Fruit fly (Drosophila melanogaster) whole organism, embryonic: Measurements from ENCODE around the gene Pph13.
A peak's percentile ranks its signal among the peaks of the same experiment; 100 is the strongest.

Experiments
- Abd-B ChIP-seq: fragments of 200-800 bp; sonication (Bioruptor generic); optimal IDR thresholded peaks from 2 replicates; lab custom pipeline; 2018; ENCODE audit warnings: missing biosample characterization, mild to moderate bottlenecking, missing genetic modification characterization, moderate library complexity
- CG10543 ChIP-seq: fragments of 200-800 bp; sonication (Bioruptor generic); optimal IDR thresholded peaks from 3 replicates; lab custom pipeline; 2017; ENCODE audit warnings: missing biosample characterization, mild to moderate bottlenecking, missing genetic modification characterization, moderate library complexity
- CG11504 ChIP-seq: fragments of 200-800 bp; sonication (Bioruptor generic); optimal IDR thresholded peaks from 3 replicates; lab custom pipeline; 2019; ENCODE audit warnings: missing biosample characterization, mild to moderate bottlenecking, missing genetic modification characterization, moderate library complexity
- CG12071 ChIP-seq: fragments of 200-800 bp; sonication (Bioruptor generic); optimal IDR thresholded peaks from 3 replicates; lab custom pipeline; 2018; ENCODE audit warnings: missing biosample characterization, mild to moderate bottlenecking, missing genetic modification characterization
- CG12299 ChIP-seq: fragments of 200-800 bp; sonication (Bioruptor generic); optimal IDR thresholded peaks from 2 replicates; lab custom pipeline; 2018; ENCODE audit warnings: missing biosample characterization, mild to moderate bottlenecking, missing genetic modification characterization
- CG1602 ChIP-seq: fragments of 200-800 bp; sonication (Bioruptor generic); optimal IDR thresholded peaks from 3 replicates; lab custom pipeline; 2016; ENCODE audit warnings: missing biosample characterization, missing genetic modification characterization
- CG18599 ChIP-seq: fragments of 200-800 bp; sonication (Bioruptor generic); optimal IDR thresholded peaks from 3 replicates; lab custom pipeline; 2017; ENCODE audit warnings: missing biosample characterization, missing genetic modification characterization, mild to moderate bottlenecking, moderate library complexity, missing genetic modification reagents
- CG18764 ChIP-seq: fragments of 200-800 bp; sonication (Bioruptor generic); optimal IDR thresholded peaks from 3 replicates; lab custom pipeline; 2016; ENCODE audit warnings: missing biosample characterization, missing genetic modification characterization
- CG30403 ChIP-seq: fragments of 200-800 bp; sonication (Bioruptor generic); optimal IDR thresholded peaks from 3 replicates; lab custom pipeline; 2016; ENCODE audit warnings: missing biosample characterization, missing genetic modification characterization
- CG3065 ChIP-seq: fragments of 200-800 bp; sonication (Bioruptor generic); optimal IDR thresholded peaks from 2 replicates; lab custom pipeline; 2016; ENCODE audit warnings: missing biosample characterization, missing genetic modification characterization
- CG32532 ChIP-seq: fragments of 200-800 bp; sonication (Bioruptor generic); IDR thresholded peaks from 2 replicates; pipeline ENCODE4 v1.3.6; 2022; ENCODE audit warnings: missing biosample characterization, missing genetic modification characterization
- CG32772 ChIP-seq: fragments of 200-800 bp; sonication (Bioruptor generic); IDR thresholded peaks from 2 replicates; pipeline ENCODE4 v1.3.6; 2022; ENCODE audit warnings: missing biosample characterization, missing genetic modification characterization
- CG4707 ChIP-seq: fragments of 200-800 bp; sonication (Bioruptor generic); optimal IDR thresholded peaks from 2 replicates; lab custom pipeline; 2018; ENCODE audit warnings: missing biosample characterization, mild to moderate bottlenecking, missing genetic modification characterization, moderate library complexity
- CG7745 ChIP-seq: fragments of 200-800 bp; sonication (Bioruptor generic); optimal IDR thresholded peaks from 2 replicates; lab custom pipeline; 2018; ENCODE audit warnings: missing biosample characterization, mild to moderate bottlenecking, missing genetic modification characterization, moderate library complexity
- CG7786 ChIP-seq: fragments of 200-800 bp; sonication (Bioruptor generic); optimal IDR thresholded peaks from 2 replicates; lab custom pipeline; 2016; ENCODE audit warnings: missing biosample characterization, missing genetic modification characterization
- CG8478 ChIP-seq: fragments of >200 bp; optimal IDR thresholded peaks from 2 replicates; lab custom pipeline; 2018
- CG8944 ChIP-seq: fragments of 200-800 bp; sonication (Bioruptor generic); optimal IDR thresholded peaks from 3 replicates; lab custom pipeline; 2016; ENCODE audit warnings: missing biosample characterization, missing genetic modification characterization
- CG9437 ChIP-seq: fragments of 200-800 bp; sonication (Bioruptor generic); optimal IDR thresholded peaks from 2 replicates; lab custom pipeline; 2018; ENCODE audit warnings: missing biosample characterization, mild to moderate bottlenecking, missing genetic modification characterization
- CTCF ChIP-seq: fragments of 200-800 bp; sonication (Bioruptor generic); optimal IDR thresholded peaks from 2 replicates; lab custom pipeline; 2017; ENCODE audit warnings: missing biosample characterization, mild to moderate bottlenecking, missing genetic modification characterization, moderate library complexity
- CkIIα-i1 ChIP-seq: fragments of 200-800 bp; sonication (Bioruptor generic); IDR thresholded peaks from 2 replicates; pipeline ENCODE4 v1.3.6; 2022; ENCODE audit warnings: missing biosample characterization, missing genetic modification characterization
- Dbx ChIP-seq: fragments of 200-800 bp; sonication (Bioruptor generic); IDR thresholded peaks from 3 replicates; pipeline ENCODE4 v1.3.6; 2022; ENCODE audit warnings: missing biosample characterization, missing genetic modification characterization
- Deaf1 ChIP-seq: fragments of 200-800 bp; optimal IDR thresholded peaks from 3 replicates; lab custom pipeline; 2019; ENCODE audit warnings: missing biosample characterization, mild to moderate bottlenecking, missing genetic modification characterization, moderate library complexity
- Dfd ChIP-seq, 2 experiments: fragments of >200 bp; optimal IDR thresholded peaks; 2 replicates each; lab custom pipeline; 2017; ENCODE audit warnings: missing biosample characterization in 2 of 2, missing genetic modification characterization in 2 of 2
- Dp ChIP-seq: fragments of 200-800 bp; sonication (Bioruptor generic); optimal IDR thresholded peaks from 2 replicates; lab custom pipeline; 2018; ENCODE audit warnings: missing biosample characterization, mild to moderate bottlenecking, missing genetic modification characterization, moderate library complexity
- HLH3B ChIP-seq: fragments of 200-800 bp; sonication (Bioruptor generic); IDR thresholded peaks from 2 replicates; pipeline ENCODE4 v1.3.6; 2022; ENCODE audit warnings: missing biosample characterization, missing genetic modification characterization
- HLHmδ ChIP-seq: fragments of 200-800 bp; sonication (Bioruptor generic); optimal IDR thresholded peaks from 2 replicates; lab custom pipeline; 2018; ENCODE audit warnings: missing biosample characterization, mild to moderate bottlenecking, missing genetic modification characterization, moderate library complexity
- Hand ChIP-seq: fragments of 200-800 bp; sonication (Bioruptor generic); optimal IDR thresholded peaks from 2 replicates; lab custom pipeline; 2017; ENCODE audit warnings: mild to moderate bottlenecking, missing biosample characterization, missing genetic modification reagents, missing genetic modification characterization
- Hmr ChIP-seq: fragments of 200-800 bp; sonication (Bioruptor generic); optimal IDR thresholded peaks from 3 replicates; lab custom pipeline; 2017; ENCODE audit warnings: mild to moderate bottlenecking, missing biosample characterization, missing genetic modification reagents, missing genetic modification characterization
- Kr ChIP-seq: fragments of 200-800 bp; sonication (Bioruptor generic); optimal IDR thresholded peaks from 2 replicates; lab custom pipeline; 2017; ENCODE audit warnings: missing biosample characterization, mild to moderate bottlenecking, missing genetic modification characterization
- MTF-1 ChIP-seq: fragments of 200-800 bp; sonication (Bioruptor generic); optimal IDR thresholded peaks from 2 replicates; lab custom pipeline; 2018; ENCODE audit warnings: missing biosample characterization, mild to moderate bottlenecking, missing genetic modification characterization, borderline replicate concordance
- NC2β ChIP-seq: fragments of 200-800 bp; sonication (Bioruptor generic); optimal IDR thresholded peaks from 2 replicates; lab custom pipeline; 2016; ENCODE audit warnings: missing biosample characterization, missing genetic modification characterization
- Nf-YC ChIP-seq: fragments of 200-800 bp; optimal IDR thresholded peaks from 3 replicates; lab custom pipeline; 2019; ENCODE audit warnings: missing biosample characterization, mild to moderate bottlenecking, missing genetic modification characterization, moderate library complexity
- Oli ChIP-seq: fragments of 200-800 bp; sonication (Bioruptor generic); optimal IDR thresholded peaks from 2 replicates; lab custom pipeline; 2018; ENCODE audit warnings: missing biosample characterization, mild to moderate bottlenecking, missing genetic modification characterization, moderate library complexity
- Xrp1 ChIP-seq: fragments of 200-800 bp; sonication (Bioruptor generic); IDR thresholded peaks from 2 replicates; pipeline ENCODE4 v1.3.6; 2022; ENCODE audit warnings: missing biosample characterization, missing genetic modification characterization
- amos ChIP-seq: fragments of 200-800 bp; sonication (Bioruptor generic); IDR thresholded peaks from 2 replicates; pipeline ENCODE4 v1.3.6; 2022; ENCODE audit warnings: missing biosample characterization, missing genetic modification characterization; ENCODE audit not compliant: partially characterized antibody
- bab2 ChIP-seq: fragments of 200-800 bp; sonication (Bioruptor generic); optimal IDR thresholded peaks from 2 replicates; lab custom pipeline; 2016; ENCODE audit warnings: missing biosample characterization, missing genetic modification characterization
- chif ChIP-seq, 2 experiments: fragments of 200-800 bp; sonication (Bioruptor generic); optimal IDR thresholded peaks; 3 replicates each; lab custom pipeline; 2016; ENCODE audit warnings: missing biosample characterization in 2 of 2, missing genetic modification characterization in 2 of 2
- ci ChIP-seq: fragments of 200-800 bp; sonication (Bioruptor generic); IDR thresholded peaks from 3 replicates; pipeline ENCODE4 v1.3.6; 2022; ENCODE audit warnings: missing biosample characterization, missing genetic modification characterization
- dmrt99B ChIP-seq: fragments of 200-800 bp; sonication (Bioruptor generic); optimal IDR thresholded peaks from 2 replicates; lab custom pipeline; 2018; ENCODE audit warnings: missing biosample characterization, mild to moderate bottlenecking, missing genetic modification characterization, moderate library complexity
- h ChIP-seq: fragments of >200 bp; optimal IDR thresholded peaks from 2 replicates; lab custom pipeline; 2017
- mam ChIP-seq: fragments of 200-800 bp; sonication (Bioruptor generic); optimal IDR thresholded peaks from 3 replicates; lab custom pipeline; 2016; ENCODE audit warnings: missing biosample characterization, missing genetic modification characterization
- pan ChIP-seq, 4 experiments: fragments of >200 bp in 3 of 4; fragments of 200-800 bp in 1 of 4; sonication (Bioruptor generic) in 1 of 4; optimal IDR thresholded peaks in 3 of 4; IDR thresholded peaks in 1 of 4; 2 replicates each; pipeline versions ENCODE4 v1.3.6 to Lab custom; 2017 to 2022; ENCODE audit warnings: missing biosample characterization in 2 of 4, missing genetic modification characterization in 2 of 4, mixed read lengths in 1 of 4
- pum ChIP-seq: fragments of 200-800 bp; sonication (Bioruptor generic); optimal IDR thresholded peaks from 2 replicates; lab custom pipeline; 2016; ENCODE audit warnings: missing biosample characterization, missing genetic modification characterization
- row ChIP-seq: fragments of 200-800 bp; sonication (Bioruptor generic); IDR thresholded peaks from 3 replicates; pipeline ENCODE4 v1.3.6; 2022; ENCODE audit warnings: missing biosample characterization, missing genetic modification characterization
- run ChIP-seq: fragments of 200-800 bp; sonication (Bioruptor generic); optimal IDR thresholded peaks from 3 replicates; lab custom pipeline; 2018; ENCODE audit warnings: missing biosample characterization, mild to moderate bottlenecking, missing genetic modification characterization
- salm ChIP-seq: fragments of 200-800 bp; sonication (Bioruptor generic); optimal IDR thresholded peaks from 2 replicates; lab custom pipeline; 2018; ENCODE audit warnings: missing biosample characterization, mild to moderate bottlenecking, missing genetic modification characterization
- scrt ChIP-seq: fragments of 200-800 bp; sonication (Bioruptor generic); optimal IDR thresholded peaks from 2 replicates; lab custom pipeline; 2018; ENCODE audit warnings: missing biosample characterization, mild to moderate bottlenecking, missing genetic modification characterization, moderate library complexity
- sens ChIP-seq: fragments of 200-800 bp; sonication (Bioruptor generic); peaks from one replicate; lab custom pipeline; 2016; ENCODE audit warnings: missing biosample characterization, missing genetic modification characterization
- tin ChIP-seq: fragments of 200-800 bp; sonication (Bioruptor generic); optimal IDR thresholded peaks from 3 replicates; lab custom pipeline; 2016; ENCODE audit warnings: missing biosample characterization, missing genetic modification characterization
- vvl ChIP-seq: fragments of 200-800 bp; sonication (Bioruptor generic); IDR thresholded peaks from 2 replicates; pipeline ENCODE4 v1.3.6; 2022; ENCODE audit warnings: missing biosample characterization, missing genetic modification characterization
- wek ChIP-seq: fragments of 200-800 bp; sonication (Bioruptor generic); optimal IDR thresholded peaks from 3 replicates; lab custom pipeline; 2018; ENCODE audit warnings: missing biosample characterization, mild to moderate bottlenecking, missing genetic modification characterization, moderate library complexity
- zfh1 ChIP-seq: fragments of 200-800 bp; sonication (Bioruptor generic); IDR thresholded peaks from 3 replicates; pipeline ENCODE4 v1.3.6; 2022; ENCODE audit warnings: missing biosample characterization, missing genetic modification characterization

The Pph13 gene

DNA sequence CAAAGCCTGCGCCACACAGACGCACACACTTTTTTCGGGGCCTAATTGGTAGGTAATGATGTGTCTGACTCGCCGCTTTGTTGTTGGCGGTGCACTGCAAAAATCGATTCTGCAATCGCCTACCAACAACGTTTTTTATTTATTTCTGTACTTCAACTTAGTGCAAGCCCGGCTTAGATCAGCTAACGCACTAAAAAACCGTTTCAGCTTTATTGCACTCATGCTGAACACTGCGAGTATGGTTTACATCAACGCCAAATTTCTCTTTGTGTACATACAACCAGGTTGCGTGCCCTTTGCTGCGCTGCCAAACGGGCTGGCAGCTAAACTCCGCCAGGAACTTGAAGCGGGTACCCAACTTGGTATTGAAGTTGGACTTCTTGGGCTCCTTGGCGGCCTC, 47.0 kb upstream of the Pph13 start (continued):
- TF ChIP-seq CG12299 (tag; lab: Kevin White, UChicago) = no peak
- no peak for TF ChIP-seq CG3065 (GFP tag; lab: Kevin White, UChicago)
- TF ChIP-seq vvl (GFP tag; lab: Robert Waterston, UW) = 0 out of 2 replicates have a peak, but pooled peaks have one; percentile 22
- TF ChIP-seq row (GFP tag; lab: Robert Waterston, UW) = peak; percentile 48; the same call in 2 of the 3 replicates
- peak; percentile 45 for TF ChIP-seq CG18599 (GFP tag; lab: Kevin White, UChicago)
- no peak for TF ChIP-seq Nf-YC (tag; lab: Kevin White, UChicago)
- TF ChIP-seq CG18764 (GFP tag; lab: Kevin White, UChicago) = no peak
- no peak for TF ChIP-seq CG7786 (GFP tag; lab: Kevin White, UChicago)
- TF ChIP-seq tin (GFP tag; lab: Kevin White, UChicago) = peak; percentile 33
- TF ChIP-seq CG8478 = no peak
- TF ChIP-seq bab2 (GFP tag; lab: Kevin White, UChicago) = no peak
- no peak for TF ChIP-seq CTCF (GFP tag; lab: Kevin White, UChicago)
- TF ChIP-seq pan (optimal IDR thresholded peaks at IDR 0.05; lab: Kevin White, UChicago) = no peak
- TF ChIP-seq pan (GFP tag; optimal IDR thresholded peaks at IDR 0.05 in 1 of 2, IDR thresholded peaks at IDR 0.05 in 1 of 2) = peak in 1 of 2 experiments; percentile 6
- peak; percentile 4 for TF ChIP-seq Oli (tag; lab: Kevin White, UChicago)
- peak; percentile 7 for TF ChIP-seq pum (GFP tag; lab: Kevin White, UChicago)
- no peak for TF ChIP-seq HLHmδ (GFP tag; lab: Kevin White, UChicago)
- no peak for TF ChIP-seq scrt (GFP tag; lab: Kevin White, UChicago)
- TF ChIP-seq h = no peak
- TF ChIP-seq sens (GFP tag; lab: Kevin White, UChicago) = peak; percentile 80
- TF ChIP-seq run (tag; lab: Kevin White, UChicago) = no peak
- no peak for TF ChIP-seq amos (GFP tag; lab: Robert Waterston, UW)
- TF ChIP-seq Dfd (GFP tag; optimal IDR thresholded peaks at IDR 0.05; lab: Kevin White, UChicago) = no peak
- no peak for TF ChIP-seq wek
- TF ChIP-seq MTF-1 (GFP tag; lab: Kevin White, UChicago) = no peak
- TF ChIP-seq CG30403 = peak; percentile 11
- no peak for TF ChIP-seq Dbx (GFP tag; lab: Robert Waterston, UW)
- no peak for TF ChIP-seq CG12071 (GFP tag; lab: Kevin White, UChicago)
- peak; percentile 32 to 37 for TF ChIP-seq chif (GFP tag; optimal IDR thresholded peaks at IDR 0.05; lab: Kevin White, UChicago)
- TF ChIP-seq Kr (GFP tag; lab: Kevin White, UChicago) = no peak
- TF ChIP-seq CG10543 (GFP tag; lab: Kevin White, UChicago) = no peak
- peak; percentile 29 for TF ChIP-seq mam (GFP tag; lab: Kevin White, UChicago)
- peak; percentile 2 for TF ChIP-seq Hmr (GFP tag; lab: Kevin White, UChicago)
- no peak for TF ChIP-seq CG7745 (tag; lab: Kevin White, UChicago)
- peak; percentile 4 for TF ChIP-seq CG1602 (GFP tag; lab: Kevin White, UChicago)
- no peak for TF ChIP-seq Hand (GFP tag; lab: Kevin White, UChicago)
- no peak for TF ChIP-seq salm
- peak; percentile 35 for TF ChIP-seq dmrt99B (tag; lab: Kevin White, UChicago)
- TF ChIP-seq Dp (GFP tag; lab: Kevin White, UChicago) = no peak
- TF ChIP-seq ci (GFP tag; lab: Robert Waterston, UW) = 0 out of 3 replicates have a peak, but pooled peaks have one; percentile 47
- TF ChIP-seq CkIIα-i1 (GFP tag; lab: Robert Waterston, UW) = no peak
- TF ChIP-seq CG9437 (GFP tag; lab: Kevin White, UChicago) = no peak
- no peak for TF ChIP-seq NC2β (GFP tag; lab: Kevin White, UChicago)
- peak; percentile 36 for TF ChIP-seq CG11504 (tag; lab: Kevin White, UChicago)
- no peak for TF ChIP-seq Deaf1 (tag; lab: Kevin White, UChicago)
- TF ChIP-seq CG32532 (GFP tag; lab: Robert Waterston, UW) = peak; percentile 41; the same call in 1 of the 2 replicates
- no peak for TF ChIP-seq Abd-B
- TF ChIP-seq HLH3B = 0 out of 2 replicates have a peak, but pooled peaks have one; percentile 4
- no peak for TF ChIP-seq CG4707 (GFP tag; lab: Kevin White, UChicago)
- peak; percentile 8 for TF ChIP-seq CG8944 (GFP tag; lab: Kevin White, UChicago)
- peak; percentile 48; the same call in 1 of the 2 replicates for TF ChIP-seq Xrp1
- TF ChIP-seq CG32772 (GFP tag; lab: Robert Waterston, UW) = 0 out of 2 replicates have a peak, but pooled peaks have one; percentile 8
- TF ChIP-seq zfh1 (GFP tag; lab: Robert Waterston, UW) = peak; percentile 9; the same call in 1 of the 3 replicates
